Worm (Caenorhabditis elegans) whole organism, L1 larva: ENCODE data around the gene mks-3.

ENCODE experiments used
- aly-2 ChIP-seq: fragments of 150-350 bp; optimal IDR thresholded peaks from 2 replicates; lab custom pipeline; 2014; ENCODE audit warnings: missing biosample characterization, missing genetic modification characterization
- blmp-1 ChIP-seq: fragments of 150-350 bp; optimal IDR thresholded peaks from 2 replicates; lab custom pipeline; 2014; ENCODE audit warnings: missing biosample characterization, missing genetic modification characterization
- dpl-1 ChIP-seq, 3 experiments: fragments of 150-350 bp in 2 of 3; sonication (generic microtip) in 1 of 3; optimal IDR thresholded peaks; 2 replicates each; lab custom pipeline; 2014 to 2017; ENCODE audit warnings: missing biosample characterization in 3 of 3, missing genetic modification characterization in 3 of 3, missing genetic modification reagents in 3 of 3
- lin-13 ChIP-seq: fragments of 150-350 bp; optimal IDR thresholded peaks from 2 replicates; lab custom pipeline; 2014; ENCODE audit warnings: missing biosample characterization, missing genetic modification reagents, missing genetic modification characterization
- lir-3 ChIP-seq: sonication (generic microtip); optimal IDR thresholded peaks from 2 replicates; lab custom pipeline; 2016; ENCODE audit warnings: mild to moderate bottlenecking, missing genetic modification characterization, moderate library complexity, missing compliant biosample characterization; ENCODE audit not compliant: poor library complexity
- nhr-28 ChIP-seq: fragments of 150-350 bp; optimal IDR thresholded peaks from 2 replicates; lab custom pipeline; 2014; ENCODE audit warnings: missing biosample characterization, missing genetic modification characterization
- nhr-47 ChIP-seq: sonication (generic microtip); optimal IDR thresholded peaks from 2 replicates; lab custom pipeline; 2016; ENCODE audit warnings: mild to moderate bottlenecking, missing genetic modification characterization, moderate library complexity, missing compliant biosample characterization
- nhr-76 ChIP-seq: sonication (generic microtip); optimal IDR thresholded peaks from 2 replicates; lab custom pipeline; 2017; ENCODE audit warnings: missing biosample characterization, missing genetic modification characterization
- nhr-77 ChIP-seq: fragments of 150-350 bp; optimal IDR thresholded peaks from 2 replicates; lab custom pipeline; 2014; ENCODE audit warnings: missing biosample characterization, missing genetic modification characterization
- pqm-1 ChIP-seq: sonication (generic microtip); optimal IDR thresholded peaks from 3 replicates; lab custom pipeline; 2017; ENCODE audit warnings: missing biosample characterization, missing genetic modification characterization
- unc-130 ChIP-seq: fragments of 150-350 bp; optimal IDR thresholded peaks from 2 replicates; lab custom pipeline; 2017; ENCODE audit warnings: missing biosample characterization, missing genetic modification characterization, inconsistent platforms
- unc-62 ChIP-seq: fragments of 150-350 bp; optimal IDR thresholded peaks from 2 replicates; lab custom pipeline; 2014; ENCODE audit warnings: missing biosample characterization, missing genetic modification reagents, missing genetic modification characterization

DNA sequence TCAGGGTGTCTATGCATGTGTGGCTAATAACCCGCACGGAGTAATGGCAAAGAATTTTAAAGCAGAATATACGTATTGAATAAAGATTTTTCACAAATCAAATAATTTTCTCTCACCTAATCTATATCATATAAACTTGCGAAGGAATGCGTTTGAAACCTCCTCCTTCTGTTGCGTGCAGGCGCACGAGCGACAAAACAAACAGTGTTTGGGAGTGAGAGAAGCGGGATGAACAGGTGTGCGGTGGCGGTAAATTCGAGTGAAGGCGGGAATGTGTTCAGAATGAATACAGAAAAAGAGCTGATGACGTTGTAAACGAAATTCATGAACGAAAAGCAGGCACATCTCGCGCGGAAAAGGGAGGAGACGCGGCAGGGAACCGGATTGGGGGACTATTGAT is 30.9 kb upstream of the mks-3 start:
- TF ChIP-seq nhr-76 (tag; lab: Kevin White, UChicago) (no peak), pqm-1 (no peak), dpl-1 (GFP tag; optimal IDR thresholded peaks at IDR 0.05; lab: Kevin White, UChicago) (no peak), lir-3 (tag; lab: Kevin White, UChicago) (no peak), nhr-77 (tag; lab: Kevin White, UChicago) (no peak), unc-130 (tag; lab: Kevin White, UChicago) (no peak), lin-13 (GFP tag; lab: Kevin White, UChicago) (no peak), nhr-47 (tag; lab: Kevin White, UChicago) (no peak), blmp-1 (peak; percentile 5), unc-62 (GFP tag; lab: Kevin White, UChicago) (no peak), aly-2 (tag; lab: Kevin White, UChicago) (no peak), nhr-28 (tag; lab: Kevin White, UChicago) (no peak)
